Fruit fly (Drosophila melanogaster) whole organism, adult: ENCODE measurements around the gene prage.

Experiments used
- CG12768 ChIP-seq: fragments of 200-800 bp; sonication (Bioruptor generic); optimal IDR thresholded peaks from 2 replicates; lab custom pipeline; 2017; ENCODE audit warnings: missing biosample characterization, missing genetic modification characterization, mild to moderate bottlenecking, moderate library complexity, missing genetic modification reagents
- Hr96 ChIP-seq: fragments of 200-800 bp; sonication (Bioruptor generic); optimal IDR thresholded peaks from 2 replicates; lab custom pipeline; 2016; ENCODE audit warnings: missing biosample characterization, missing genetic modification characterization
- cnc ChIP-seq, 2 experiments: fragments of >200 bp; optimal IDR thresholded peaks; 2 replicates each; lab custom pipeline; 2017
- kay ChIP-seq: fragments of 200-800 bp; sonication (Bioruptor generic); peaks from one replicate; lab custom pipeline; 2016; ENCODE audit warnings: missing biosample characterization, missing genetic modification characterization, borderline replicate concordance
- ovo ChIP-seq: fragments of 200-800 bp; sonication (Bioruptor generic); optimal IDR thresholded peaks from 2 replicates; lab custom pipeline; 2016; ENCODE audit warnings: missing biosample characterization, missing genetic modification characterization
- toe ChIP-seq: fragments of 200-800 bp; sonication (Bioruptor generic); optimal IDR thresholded peaks from 2 replicates; lab custom pipeline; 2016; ENCODE audit warnings: missing biosample characterization, missing genetic modification characterization

- TF ChIP-seq ovo: no peak
- TF ChIP-seq toe (GFP tag; lab: Kevin White, UChicago): no peak
- no peak for TF ChIP-seq Hr96 (GFP tag; lab: Kevin White, UChicago)
- TF ChIP-seq kay (GFP tag; lab: Kevin White, UChicago): no peak
- TF ChIP-seq CG12768 (GFP tag; lab: Kevin White, UChicago): no peak
- no peak for TF ChIP-seq cnc (optimal IDR thresholded peaks at IDR 0.05; lab: Kevin White, UChicago)
These were observed 61.3 kb downstream of the prage start for dm6 chrX:1834702-1835376.
